Worm (Caenorhabditis elegans): ENCODE data around the gene Y38E10A.33.

DNA sequence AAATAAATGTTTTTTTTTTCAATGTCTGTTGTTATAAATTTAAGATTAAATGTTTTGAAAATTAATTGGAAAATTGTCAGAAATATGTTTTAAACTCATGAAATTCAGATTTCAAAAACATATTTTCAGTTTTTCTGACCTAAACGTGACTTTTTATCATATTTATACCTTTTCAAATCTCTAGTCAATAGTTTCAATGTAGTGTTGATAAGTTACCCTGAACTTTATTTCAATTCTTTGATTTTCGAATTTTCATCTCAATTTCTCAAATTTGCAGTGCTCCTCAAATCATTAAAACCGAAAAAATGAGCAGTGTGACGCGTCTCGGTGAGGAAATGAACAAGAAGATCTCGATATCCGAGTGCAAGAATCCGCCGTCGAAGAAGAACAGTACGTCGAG lies 25.0 kb downstream of the Y38E10A.33 start, which contains the start of gene rgs-4:
- TF ChIP-seq ama-1 (optimal IDR thresholded peaks at IDR 0.05) (no peak), aly-1 (tag; optimal IDR thresholded peaks at IDR 0.05) (no peak)
